Worm (Caenorhabditis elegans): ENCODE data around the gene F54D5.24.
"Not testable (repeated sequence)": the region's sequence is repeated elsewhere in the genome, so short reads cannot be mapped to it uniquely, and the experiment has no call there.

F54D5.24 gene

ce11 chrII:11551981-11552380, 3.8 kb upstream of the F54D5.24 start, which contains the start of gene dhgd-1:
Gene dhgd-1 (minus strand): TSS chrII:11552081.
- not testable (repeated sequence) for TF ChIP-seq lsy-12, egl-27, nhr-77 (tag; optimal IDR thresholded peaks at IDR 0.05)

- TF ChIP-seq snpc-4 (tag; optimal IDR thresholded peaks at IDR 0.05) = no peak
- no peak for TF ChIP-seq nhr-77 (tag; optimal IDR thresholded peaks at IDR 0.05)
- TF ChIP-seq nhr-11 (tag; optimal IDR thresholded peaks at IDR 0.05) = no peak
- TF ChIP-seq fkh-2 (tag; optimal IDR thresholded peaks at IDR 0.05) = no peak
- TF ChIP-seq ZK546.5 (tag; optimal IDR thresholded peaks at IDR 0.05) = no peak
- TF ChIP-seq ceh-82 (tag; optimal IDR thresholded peaks at IDR 0.05) = no peak
- TF ChIP-seq jun-1 (tag; optimal IDR thresholded peaks at IDR 0.05) = no peak
- TF ChIP-seq elt-2 (tag; optimal IDR thresholded peaks at IDR 0.05) = no peak
- TF ChIP-seq lsy-12 (tag; optimal IDR thresholded peaks at IDR 0.05) = no peak
- no peak for TF ChIP-seq egl-27 (tag; optimal IDR thresholded peaks at IDR 0.05)
Observed at ce11 chrII:11556338-11556737, 589 bp downstream of the F54D5.24 start, which contains the start of gene F54D5.17. Gene F54D5.17 (plus strand): TSS chrII:11556638.

ce11 chrII:11564127-11564526, 8.4 kb downstream of the F54D5.24 start, which contains the start of gene F54D5.15:
Gene F54D5.15 (minus strand): TSS chrII:11564227.
- TF ChIP-seq nhr-11 (tag; optimal IDR thresholded peaks at IDR 0.05) (no peak), ceh-16 (tag; optimal IDR thresholded peaks at IDR 0.05) (no peak), nhr-67 (tag; optimal IDR thresholded peaks at IDR 0.05) (no peak), fkh-2 (tag; optimal IDR thresholded peaks at IDR 0.05) (no peak), nhr-76 (tag; optimal IDR thresholded peaks at IDR 0.05) (no peak), hmg-11 (tag; optimal IDR thresholded peaks at IDR 0.05) (no peak), zag-1 (tag; optimal IDR thresholded peaks at IDR 0.05) (no peak), fos-1 (tag; optimal IDR thresholded peaks at IDR 0.05) (no peak), tbx-2 (tag; optimal IDR thresholded peaks at IDR 0.05) (no peak), daf-12 (tag; optimal IDR thresholded peaks at IDR 0.05) (no peak), lsy-12 (tag; optimal IDR thresholded peaks at IDR 0.05) (no peak), elt-1 (tag; optimal IDR thresholded peaks at IDR 0.05) (no peak)

ce11 chrII:11566970-11567711, 11.4 kb downstream of the F54D5.24 start, which contains the start of gene F54D5.5:
Gene F54D5.5 (minus strand): TSS chrII:11567020.
- TF ChIP-seq lin-15B (tag; optimal IDR thresholded peaks at IDR 0.05) (peak; percentile 49), elt-1 (tag; optimal IDR thresholded peaks at IDR 0.05) (no peak)

ce11 chrII:11568670-11569069, 12.9 kb downstream of the F54D5.24 start:
- no peak for TF ChIP-seq unc-62 (GFP tag; optimal IDR thresholded peaks at IDR 0.05)
- TF ChIP-seq ZK546.5 (tag; optimal IDR thresholded peaks at IDR 0.05) = no peak
- no peak for TF ChIP-seq nhr-67 (tag; optimal IDR thresholded peaks at IDR 0.05)
- no peak for TF ChIP-seq fkh-2 (tag; optimal IDR thresholded peaks at IDR 0.05)
- no peak for TF ChIP-seq hmg-11 (tag; optimal IDR thresholded peaks at IDR 0.05)
- TF ChIP-seq fos-1 (tag; optimal IDR thresholded peaks at IDR 0.05) = no peak
- no peak for TF ChIP-seq ceh-9 (tag; optimal IDR thresholded peaks at IDR 0.05)
- TF ChIP-seq lin-39 (tag; optimal IDR thresholded peaks at IDR 0.05) = no peak
- TF ChIP-seq eor-1 (tag; optimal IDR thresholded peaks at IDR 0.05) = no peak
- TF ChIP-seq elt-2 (tag; optimal IDR thresholded peaks at IDR 0.05) = no peak
- no peak for TF ChIP-seq tbx-2 (tag; optimal IDR thresholded peaks at IDR 0.05)
- no peak for TF ChIP-seq ceh-82 (tag; optimal IDR thresholded peaks at IDR 0.05)

ce11 chrII:11569213-11569868, 13.6 kb downstream of the F54D5.24 start, which contains the start of the genes F54D5.23 and F54D5.4:
Gene F54D5.23 (minus strand): TSS chrII:11569287.
Gene F54D5.4 (plus strand): TSS chrII:11569818.
- no peak for TF ChIP-seq pha-4 (tag; optimal IDR thresholded peaks at IDR 0.05)
- TF ChIP-seq lsy-12 (tag; optimal IDR thresholded peaks at IDR 0.05) = no peak
- peak; percentile 33 for TF ChIP-seq pqm-1 (tag; optimal IDR thresholded peaks at IDR 0.05)
- TF ChIP-seq nhr-77 (tag; optimal IDR thresholded peaks at IDR 0.05) = no peak
- no peak for TF ChIP-seq ama-1 (optimal IDR thresholded peaks at IDR 0.05)
- no peak for TF ChIP-seq nhr-237 (tag; optimal IDR thresholded peaks at IDR 0.05)
- TF ChIP-seq nhr-23 (tag; optimal IDR thresholded peaks at IDR 0.05) = no peak
- peak; percentile 52 for TF ChIP-seq elt-2 (tag; optimal IDR thresholded peaks at IDR 0.05)
- TF ChIP-seq elt-3 (tag; optimal IDR thresholded peaks at IDR 0.05) = no peak
- TF ChIP-seq nfya-1 (tag; optimal IDR thresholded peaks at IDR 0.05; ENCODE audit: insufficient read depth) = no peak
- TF ChIP-seq lin-39 (tag; optimal IDR thresholded peaks at IDR 0.05) = no peak
- no peak for TF ChIP-seq nhr-76 (tag; optimal IDR thresholded peaks at IDR 0.05)
- TF ChIP-seq nhr-12 (tag; optimal IDR thresholded peaks at IDR 0.05) = no peak
- no peak for TF ChIP-seq nhr-28 (tag; optimal IDR thresholded peaks at IDR 0.05)
